Fruit fly (Drosophila melanogaster): ENCODE results near the gene RASSF8.

DNA sequence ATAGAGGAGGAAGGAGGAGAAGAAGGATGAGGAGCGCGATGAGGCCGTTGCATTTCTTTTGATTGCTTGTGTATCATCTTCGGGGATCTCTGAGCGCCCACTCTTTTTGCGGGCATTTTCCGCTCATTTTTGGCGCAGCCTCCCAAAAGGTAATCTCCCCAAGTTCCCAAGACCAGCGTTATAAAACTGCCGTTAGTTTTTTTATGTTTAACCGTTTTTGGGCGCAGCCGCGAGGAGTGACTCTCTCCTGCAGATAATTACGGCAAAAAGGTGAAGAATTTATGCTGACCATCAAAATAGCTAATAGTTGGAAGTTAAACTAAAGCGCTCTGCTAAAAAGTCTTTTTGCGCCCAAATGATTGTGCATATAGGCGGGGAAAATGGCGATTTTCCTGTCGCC, 23.2 kb upstream of the RASSF8 start:
- peak; percentile 3 for TF ChIP-seq psq (GFP tag; optimal IDR thresholded peaks at IDR 0.05)
- no peak for TF ChIP-seq usp (GFP tag; optimal IDR thresholded peaks at IDR 0.05)
- no peak for TF ChIP-seq Mio (GFP tag; optimal IDR thresholded peaks at IDR 0.05)
- no peak for TF ChIP-seq Hnf4 (GFP tag; optimal IDR thresholded peaks at IDR 0.05)
- TF ChIP-seq Abd-B (GFP tag; optimal IDR thresholded peaks at IDR 0.05) = no peak
- TF ChIP-seq Hr83 (GFP tag; optimal IDR thresholded peaks at IDR 0.05; ENCODE audit: poor library complexity, severe bottlenecking) = no peak
- TF ChIP-seq br (GFP tag; optimal IDR thresholded peaks at IDR 0.05) = no peak
- no peak for TF ChIP-seq woc (GFP tag; optimal IDR thresholded peaks at IDR 0.05)
- TF ChIP-seq h (GFP tag; optimal IDR thresholded peaks at IDR 0.05) = no peak
- no peak for TF ChIP-seq pan (optimal IDR thresholded peaks at IDR 0.05)
- TF ChIP-seq ey (GFP tag; optimal IDR thresholded peaks at IDR 0.05) = no peak
- no peak for TF ChIP-seq N (GFP tag; optimal IDR thresholded peaks at IDR 0.05)
- no peak for TF ChIP-seq fru (GFP tag; optimal IDR thresholded peaks at IDR 0.05)
